Worm (Caenorhabditis elegans) whole organism, L4 larva: ENCODE data around the gene cha-1.

Experiments used
- F10B5.3 ChIP-seq: sonication (generic microtip); optimal IDR thresholded peaks from 2 replicates; lab custom pipeline; 2016; ENCODE audit warnings: mild to moderate bottlenecking, missing genetic modification characterization, missing compliant biosample characterization
- F44E2.7 ChIP-seq: fragments of 200-800 bp; sonication (Bioruptor generic); IDR thresholded peaks from 2 replicates; pipeline ENCODE4 v2.1.2; 2022; ENCODE audit warnings: missing genetic modification characterization, missing compliant biosample characterization
- Y48G9A.11 ChIP-seq: fragments of 200-800 bp; sonication (Bioruptor generic); IDR thresholded peaks from 2 replicates; pipeline ENCODE4 v1.3.6; 2022; ENCODE audit warnings: missing genetic modification reagents, missing genetic modification characterization, missing compliant biosample characterization
- dmd-8 ChIP-seq: fragments of 200-800 bp; sonication (Bioruptor generic); IDR thresholded peaks from 2 replicates; pipeline ENCODE4 v1.3.6; 2022; ENCODE audit warnings: missing genetic modification characterization, missing compliant biosample characterization
- lin-39 ChIP-seq: fragments of 150-350 bp; optimal IDR thresholded peaks from 2 replicates; lab custom pipeline; 2014; ENCODE audit warnings: missing biosample characterization, missing genetic modification reagents, missing genetic modification characterization
- pha-4 ChIP-seq, 2 experiments: fragments of 150-350 bp in 1 of 2; fragments of 200-800 bp in 1 of 2; sonication (Bioruptor generic) in 1 of 2; IDR thresholded peaks in 1 of 2; optimal IDR thresholded peaks in 1 of 2; 2 replicates each; pipeline versions ENCODE4 v1.3.6 to Lab custom; 2014 to 2022; ENCODE audit warnings: missing genetic modification characterization in 2 of 2, missing genetic modification reagents in 2 of 2, missing biosample characterization in 1 of 2, missing compliant biosample characterization in 1 of 2
- skn-1 ChIP-seq: fragments of 150-350 bp; optimal IDR thresholded peaks from 2 replicates; lab custom pipeline; 2014; ENCODE audit warnings: missing biosample characterization, missing genetic modification characterization
- ztf-7 ChIP-seq: fragments of 150-350 bp; optimal IDR thresholded peaks from 2 replicates; lab custom pipeline; 2014; ENCODE audit warnings: missing biosample characterization, missing genetic modification characterization

- TF ChIP-seq pha-4 (GFP tag; IDR thresholded peaks at IDR 0.05; lab: Robert Waterston, UW) (peak; percentile 39; the same call in 1 of the 2 replicates), pha-4 (tag; optimal IDR thresholded peaks at IDR 0.05; lab: Kevin White, UChicago) (no peak), F44E2.7 (GFP tag; lab: Robert Waterston, UW) (no peak), Y48G9A.11 (GFP tag; lab: Robert Waterston, UW) (no peak), ztf-7 (no peak), skn-1 (tag; lab: Kevin White, UChicago) (no peak), dmd-8 (GFP tag; lab: Robert Waterston, UW) (no peak), lin-39 (tag; lab: Kevin White, UChicago) (no peak), F10B5.3 (tag; lab: Kevin White, UChicago) (no peak)
Measured at ce11 chrIV:3654214-3654613, 29.7 kb upstream of the cha-1 start.
